Worm (Caenorhabditis elegans) whole organism, midembryonic: ENCODE data around the gene lgc-13.

Source experiments
- flt-1 ChIP-seq: fragments of 200-800 bp; sonication (Bioruptor generic); IDR thresholded peaks from 2 replicates; pipeline ENCODE4 v1.3.6; 2022; ENCODE audit warnings: missing genetic modification characterization, missing compliant biosample characterization
- ztf-23 ChIP-seq: fragments of 200-800 bp; sonication (Bioruptor generic); IDR thresholded peaks from 2 replicates; pipeline ENCODE4 v1.3.6; 2022; ENCODE audit warnings: missing genetic modification reagents, missing genetic modification characterization, missing compliant biosample characterization
- ztf-29 ChIP-seq: fragments of 200-800 bp; sonication (Bioruptor generic); IDR thresholded peaks from 2 replicates; pipeline ENCODE4 v1.3.6; 2022; ENCODE audit warnings: missing genetic modification reagents, missing genetic modification characterization, missing compliant biosample characterization

DNA sequence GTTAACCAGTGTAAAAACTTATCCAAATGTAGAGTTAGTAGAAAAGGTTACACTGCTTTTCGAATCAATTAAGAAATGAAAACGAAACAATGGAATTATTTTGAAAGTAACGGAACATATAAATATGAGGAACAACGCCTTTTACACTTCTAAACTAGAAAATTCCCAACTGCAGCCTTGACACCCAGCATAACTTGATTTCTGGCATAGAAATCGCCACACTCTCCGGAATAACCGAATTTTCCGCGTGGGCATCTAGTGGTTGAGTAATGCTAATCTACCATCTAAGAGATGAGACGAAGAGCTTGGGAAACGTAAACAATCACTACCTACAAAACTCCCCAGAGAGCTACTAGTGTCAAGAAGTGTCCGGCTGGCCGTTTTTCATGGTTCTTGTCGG lies 27.7 kb upstream of the lgc-13 start:
- TF ChIP-seq flt-1 (GFP tag; lab: Robert Waterston, UW) (no peak), ztf-23 (GFP tag; lab: Robert Waterston, UW) (no peak), ztf-29 (no peak)
